Fruit fly (Drosophila melanogaster): ENCODE results near the gene CG13694.

DNA sequence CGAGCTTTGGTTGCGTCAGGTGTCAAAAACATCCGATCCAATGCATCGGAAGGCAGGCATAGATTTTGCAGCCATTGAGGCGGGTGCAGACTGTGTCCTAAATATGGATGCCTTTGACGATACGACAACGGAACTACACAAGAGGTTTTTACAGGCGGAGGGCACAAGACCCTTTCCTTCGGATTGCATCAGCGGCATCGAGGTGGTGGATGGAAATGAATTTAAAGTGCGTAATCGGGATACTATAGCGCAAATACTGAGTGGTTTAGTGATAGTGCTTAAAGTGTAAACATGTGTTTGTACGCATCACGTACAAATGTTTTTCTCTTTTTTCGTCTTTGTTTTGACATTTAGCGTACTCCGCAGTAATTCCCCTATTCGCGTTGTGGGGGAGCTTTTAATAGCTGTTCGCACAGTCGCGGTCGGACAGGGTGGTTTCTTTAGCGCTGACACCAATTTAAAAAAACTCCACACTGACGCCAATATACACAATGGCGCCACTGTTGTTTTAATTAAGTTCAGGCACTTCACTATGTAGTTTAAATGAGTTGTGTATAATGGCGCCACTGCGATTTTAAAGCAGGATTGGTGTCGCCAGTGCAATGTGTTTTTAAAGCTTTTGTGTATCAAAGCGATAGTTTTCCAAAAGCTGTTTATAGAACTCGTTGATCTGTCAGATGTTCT lies 43.4 kb downstream of the CG13694 start:
- no peak for TF ChIP-seq usp (GFP tag; optimal IDR thresholded peaks at IDR 0.05)
- TF ChIP-seq CG8478 (optimal IDR thresholded peaks at IDR 0.05), result no peak
- TF ChIP-seq psq (optimal IDR thresholded peaks at IDR 0.05), result no peak
- TF ChIP-seq pan (optimal IDR thresholded peaks at IDR 0.05), result no peak

All from whole organism.